Worm (Caenorhabditis elegans): Measurements from ENCODE around the gene cla-1.

- TF ChIP-seq ztf-11 (tag; optimal IDR thresholded peaks at IDR 0.05) (no peak), snpc-4 (tag; optimal IDR thresholded peaks at IDR 0.05) (no peak), blmp-1 (tag; optimal IDR thresholded peaks at IDR 0.05) (no peak), unc-62 (GFP tag; optimal IDR thresholded peaks at IDR 0.05) (no peak), mep-1 (tag; optimal IDR thresholded peaks at IDR 0.05) (no peak)
Observed at ce11 chrIV:7605413-7605812, 16.7 kb downstream of the cla-1 start.
